Worm (Caenorhabditis elegans) whole organism, L1 larva: ENCODE results near the gene C05C10.2.
A peak's percentile ranks its signal among the peaks of the same experiment; 100 is the strongest.

Experiments
- C16A3.4 ChIP-seq: fragments of 150-350 bp; optimal IDR thresholded peaks from 2 replicates; lab custom pipeline; 2014; ENCODE audit warnings: missing biosample characterization, missing genetic modification characterization
- aha-1 ChIP-seq: fragments of 150-350 bp; optimal IDR thresholded peaks from 2 replicates; lab custom pipeline; 2014; ENCODE audit warnings: missing biosample characterization, missing genetic modification characterization
- aly-2 ChIP-seq: fragments of 150-350 bp; optimal IDR thresholded peaks from 2 replicates; lab custom pipeline; 2014; ENCODE audit warnings: missing biosample characterization, missing genetic modification characterization
- ama-1 ChIP-seq: fragments of 150-350 bp; optimal IDR thresholded peaks from 2 replicates; lab custom pipeline; 2014
- ceh-82 ChIP-seq, 3 experiments: fragments of 150-350 bp in 1 of 3; sonication (generic microtip) in 2 of 3; optimal IDR thresholded peaks; 2 replicates each; lab custom pipeline; 2014 to 2017; ENCODE audit warnings: missing biosample characterization in 3 of 3, missing genetic modification characterization in 3 of 3
- ceh-88 ChIP-seq: fragments of 200-800 bp; sonication (Bioruptor generic); IDR thresholded peaks from 2 replicates; pipeline ENCODE4 v1.3.6; 2022; ENCODE audit warnings: missing genetic modification characterization, missing compliant biosample characterization
- ceh-90 ChIP-seq: sonication (generic microtip); optimal IDR thresholded peaks from 2 replicates; lab custom pipeline; 2016; ENCODE audit warnings: missing genetic modification characterization, missing compliant biosample characterization
- dpl-1 ChIP-seq, 3 experiments: fragments of 150-350 bp in 2 of 3; sonication (generic microtip) in 1 of 3; optimal IDR thresholded peaks; 2 replicates each; lab custom pipeline; 2014 to 2017; ENCODE audit warnings: missing biosample characterization in 3 of 3, missing genetic modification characterization in 3 of 3, missing genetic modification reagents in 3 of 3
- dsc-1 ChIP-seq: sonication (generic microtip); optimal IDR thresholded peaks from 2 replicates; lab custom pipeline; 2016; ENCODE audit warnings: mild to moderate bottlenecking, missing genetic modification characterization, missing compliant biosample characterization
- efl-1 ChIP-seq, 4 experiments: fragments of 150-350 bp; optimal IDR thresholded peaks in 3 of 4; peaks in 1 of 4; 1 replicate in 1 of 4; 2 replicates in 3 of 4; lab custom pipeline; 2014; ENCODE audit warnings: missing biosample characterization in 2 of 4, missing genetic modification characterization in 2 of 4, missing genetic modification reagents in 2 of 4
- efl-3 ChIP-seq: fragments of 200-800 bp; sonication (Bioruptor generic); optimal IDR thresholded peaks from 2 replicates; lab custom pipeline; 2018; ENCODE audit warnings: mild to moderate bottlenecking, missing genetic modification characterization, missing compliant biosample characterization
- egl-13 ChIP-seq: sonication (generic microtip); optimal IDR thresholded peaks from 2 replicates; lab custom pipeline; 2016; ENCODE audit warnings: missing genotype, missing genetic modification reagents, missing genetic modification characterization, missing compliant biosample characterization
- egl-27 ChIP-seq, 2 experiments: fragments of 150-350 bp in 1 of 2; sonication (generic microtip); optimal IDR thresholded peaks; 3 replicates each; lab custom pipeline; 2017 to 2018; ENCODE audit warnings: missing biosample characterization in 2 of 2, missing genetic modification characterization in 2 of 2, missing genetic modification reagents in 2 of 2
- elt-2 ChIP-seq: sonication (generic microtip); optimal IDR thresholded peaks from 2 replicates; lab custom pipeline; 2016; ENCODE audit warnings: missing genetic modification characterization, mild to moderate bottlenecking, inconsistent platforms, missing compliant biosample characterization, missing genetic modification reagents
- fkh-10 ChIP-seq: sonication (generic microtip); optimal IDR thresholded peaks from 2 replicates; lab custom pipeline; 2017; ENCODE audit warnings: missing biosample characterization, missing genetic modification reagents, missing genetic modification characterization
- fkh-4 ChIP-seq: sonication (generic microtip); optimal IDR thresholded peaks from 2 replicates; lab custom pipeline; 2016; ENCODE audit warnings: missing compliant biosample characterization, missing genetic modification characterization, borderline replicate concordance
- fos-1 ChIP-seq: fragments of 150-350 bp; optimal IDR thresholded peaks from 2 replicates; lab custom pipeline; 2014; ENCODE audit warnings: missing biosample characterization, missing genetic modification characterization
- hlh-17 ChIP-seq: fragments of 200-800 bp; sonication (Bioruptor generic); optimal IDR thresholded peaks from 2 replicates; lab custom pipeline; 2018; ENCODE audit warnings: missing genetic modification characterization, mild to moderate bottlenecking, missing compliant biosample characterization, moderate library complexity, borderline replicate concordance
- hpl-2 ChIP-seq: fragments of 150-350 bp; optimal IDR thresholded peaks from 2 replicates; lab custom pipeline; 2014; ENCODE audit warnings: missing biosample characterization, missing genetic modification reagents, missing genetic modification characterization
- irx-1 ChIP-seq: sonication (generic microtip); optimal IDR thresholded peaks from 2 replicates; lab custom pipeline; 2016; ENCODE audit warnings: missing genetic modification characterization, missing compliant biosample characterization
- jun-1 ChIP-seq: fragments of 150-350 bp; optimal IDR thresholded peaks from 2 replicates; lab custom pipeline; 2014; ENCODE audit warnings: missing biosample characterization, missing genetic modification reagents, missing genetic modification characterization
- lin-14 ChIP-seq: fragments of 200-800 bp; sonication (Bioruptor generic); optimal IDR thresholded peaks from 2 replicates; lab custom pipeline; 2018; ENCODE audit warnings: mild to moderate bottlenecking, missing genetic modification characterization, moderate library complexity, missing compliant biosample characterization
- lin-35 ChIP-seq, 2 experiments: fragments of 150-350 bp; optimal IDR thresholded peaks; 2 replicates each; lab custom pipeline; 2014; ENCODE audit warnings: missing biosample characterization in 2 of 2, missing genetic modification characterization in 2 of 2, missing genetic modification reagents in 2 of 2
- lsy-2 ChIP-seq, 2 experiments: fragments of 150-350 bp; optimal IDR thresholded peaks; 2 replicates each; lab custom pipeline; 2014; ENCODE audit warnings: missing biosample characterization in 2 of 2, missing genetic modification characterization in 2 of 2
- mab-9 ChIP-seq: fragments of 200-800 bp; sonication (Bioruptor generic); IDR thresholded peaks from 2 replicates; pipeline ENCODE4 v1.3.6; 2022; ENCODE audit warnings: missing genetic modification reagents, missing genetic modification characterization, missing compliant biosample characterization
- mdl-1 ChIP-seq, 2 experiments: fragments of 150-350 bp; optimal IDR thresholded peaks; 2 replicates each; lab custom pipeline; 2014 to 2017; ENCODE audit warnings: missing biosample characterization in 2 of 2, missing genetic modification characterization in 2 of 2, inconsistent platforms in 1 of 2
- mef-2 ChIP-seq: fragments of 150-350 bp; optimal IDR thresholded peaks from 2 replicates; lab custom pipeline; 2014; ENCODE audit warnings: missing biosample characterization, missing genetic modification characterization
- mep-1 ChIP-seq: fragments of 150-350 bp; optimal IDR thresholded peaks from 2 replicates; lab custom pipeline; 2014; ENCODE audit warnings: missing biosample characterization, missing genetic modification characterization
- nhr-12 ChIP-seq: sonication (generic microtip); optimal IDR thresholded peaks from 2 replicates; lab custom pipeline; 2017; ENCODE audit warnings: missing biosample characterization, missing genetic modification characterization
- nhr-19 ChIP-seq: fragments of 200-800 bp; sonication (Bioruptor generic); conservative IDR thresholded peaks from 2 replicates; pipeline ENCODE4 v1.3.6; 2022; ENCODE audit warnings: missing genetic modification characterization, missing compliant biosample characterization
- nhr-20 ChIP-seq: sonication (generic microtip); optimal IDR thresholded peaks from 2 replicates; lab custom pipeline; 2016; ENCODE audit warnings: mild to moderate bottlenecking, missing genetic modification characterization, missing compliant biosample characterization
- nhr-71 ChIP-seq: sonication (generic microtip); optimal IDR thresholded peaks from 2 replicates; lab custom pipeline; 2016; ENCODE audit warnings: mild to moderate bottlenecking, missing genetic modification characterization, moderate library complexity, missing compliant biosample characterization
- nhr-76 ChIP-seq: sonication (generic microtip); optimal IDR thresholded peaks from 2 replicates; lab custom pipeline; 2017; ENCODE audit warnings: missing biosample characterization, missing genetic modification characterization
- nhr-77 ChIP-seq: fragments of 150-350 bp; optimal IDR thresholded peaks from 2 replicates; lab custom pipeline; 2014; ENCODE audit warnings: missing biosample characterization, missing genetic modification characterization
- nhr-85 ChIP-seq: sonication (generic microtip); peaks from one replicate; lab custom pipeline; 2016; ENCODE audit warnings: missing genetic modification characterization, inconsistent platforms, missing compliant biosample characterization
- nhr-90 ChIP-seq: sonication (generic microtip); optimal IDR thresholded peaks from 2 replicates; lab custom pipeline; 2016; ENCODE audit warnings: mild to moderate bottlenecking, missing genetic modification characterization, missing compliant biosample characterization; ENCODE audit not compliant: poor library complexity
- pqm-1 ChIP-seq: sonication (generic microtip); optimal IDR thresholded peaks from 3 replicates; lab custom pipeline; 2017; ENCODE audit warnings: missing biosample characterization, missing genetic modification characterization
- rnt-1 ChIP-seq: sonication (generic microtip); optimal IDR thresholded peaks from 2 replicates; lab custom pipeline; 2016; ENCODE audit warnings: mild to moderate bottlenecking, missing genetic modification characterization, moderate library complexity, missing compliant biosample characterization
- snpc-4 ChIP-seq: fragments of 150-350 bp; optimal IDR thresholded peaks from 2 replicates; lab custom pipeline; 2014; ENCODE audit warnings: missing biosample characterization, missing genetic modification characterization
- sox-4 ChIP-seq: sonication (generic microtip); optimal IDR thresholded peaks from 2 replicates; lab custom pipeline; 2016; ENCODE audit warnings: missing genetic modification characterization, missing compliant biosample characterization
- swsn-7 ChIP-seq: sonication (generic microtip); optimal IDR thresholded peaks from 2 replicates; lab custom pipeline; 2016; ENCODE audit warnings: missing genetic modification characterization, missing compliant biosample characterization
- tlp-1 ChIP-seq: fragments of 150-350 bp; optimal IDR thresholded peaks from 2 replicates; lab custom pipeline; 2014; ENCODE audit warnings: missing biosample characterization, missing genetic modification characterization
- unc-62 ChIP-seq: fragments of 150-350 bp; optimal IDR thresholded peaks from 2 replicates; lab custom pipeline; 2014; ENCODE audit warnings: missing biosample characterization, missing genetic modification reagents, missing genetic modification characterization
- unc-86 ChIP-seq: sonication (generic microtip); optimal IDR thresholded peaks from 2 replicates; lab custom pipeline; 2016; ENCODE audit warnings: missing genetic modification characterization, missing compliant biosample characterization
- vab-15 ChIP-seq: sonication (generic microtip); optimal IDR thresholded peaks from 2 replicates; lab custom pipeline; 2017; ENCODE audit warnings: missing genotype, mild to moderate bottlenecking, missing genetic modification characterization, missing compliant biosample characterization
- xbp-1 ChIP-seq: sonication (generic microtip); optimal IDR thresholded peaks from 2 replicates; lab custom pipeline; 2016; ENCODE audit warnings: missing genetic modification characterization, missing compliant biosample characterization
- zag-1 ChIP-seq: fragments of 150-350 bp; optimal IDR thresholded peaks from 2 replicates; lab custom pipeline; 2014; ENCODE audit warnings: missing biosample characterization, missing genetic modification characterization
- zip-4 ChIP-seq: fragments of 200-800 bp; sonication (Bioruptor generic); optimal IDR thresholded peaks from 2 replicates; lab custom pipeline; 2018; ENCODE audit warnings: mild to moderate bottlenecking, missing genetic modification characterization, moderate library complexity, missing compliant biosample characterization
- ztf-11 ChIP-seq, 2 experiments: sonication (generic microtip); optimal IDR thresholded peaks; 2 replicates each; lab custom pipeline; 2016 to 2017; ENCODE audit warnings: missing genetic modification characterization in 2 of 2, missing biosample characterization in 1 of 2, missing compliant biosample characterization in 1 of 2

The C05C10.2 gene

DNA sequence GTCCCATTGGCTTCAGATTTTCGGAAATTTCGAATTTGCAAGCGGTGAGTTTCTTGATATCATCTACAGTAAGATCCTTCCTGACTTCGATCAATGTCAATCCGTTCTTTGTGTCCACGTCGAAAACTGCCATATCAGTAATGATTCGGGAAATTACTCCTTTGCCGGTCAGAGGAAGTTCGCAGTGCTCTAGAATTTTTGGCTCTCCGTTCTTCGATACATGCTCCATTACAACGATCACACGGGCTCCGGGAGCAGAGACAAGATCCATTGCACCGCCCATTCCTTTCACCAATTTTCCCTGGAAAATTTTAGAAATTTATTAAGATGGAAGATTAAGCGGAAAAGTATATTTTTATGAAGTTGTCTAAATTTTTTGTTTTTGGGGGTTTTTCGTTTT lies 12.6 kb downstream of the C05C10.2 start:
- TF ChIP-seq ceh-82 (tag; optimal IDR thresholded peaks at IDR 0.05; lab: Kevin White, UChicago) (no peak), hlh-17 (GFP tag; lab: Kevin White, UChicago) (peak; percentile 28), nhr-90 (no peak), ceh-90 (tag; lab: Kevin White, UChicago) (no peak), nhr-12 (tag; lab: Kevin White, UChicago) (no peak), vab-15 (tag; lab: Kevin White, UChicago) (no peak), mef-2 (tag; lab: Kevin White, UChicago) (no peak)
- TF ChIP-seq, all 84 proteins: peak for 1

DNA sequence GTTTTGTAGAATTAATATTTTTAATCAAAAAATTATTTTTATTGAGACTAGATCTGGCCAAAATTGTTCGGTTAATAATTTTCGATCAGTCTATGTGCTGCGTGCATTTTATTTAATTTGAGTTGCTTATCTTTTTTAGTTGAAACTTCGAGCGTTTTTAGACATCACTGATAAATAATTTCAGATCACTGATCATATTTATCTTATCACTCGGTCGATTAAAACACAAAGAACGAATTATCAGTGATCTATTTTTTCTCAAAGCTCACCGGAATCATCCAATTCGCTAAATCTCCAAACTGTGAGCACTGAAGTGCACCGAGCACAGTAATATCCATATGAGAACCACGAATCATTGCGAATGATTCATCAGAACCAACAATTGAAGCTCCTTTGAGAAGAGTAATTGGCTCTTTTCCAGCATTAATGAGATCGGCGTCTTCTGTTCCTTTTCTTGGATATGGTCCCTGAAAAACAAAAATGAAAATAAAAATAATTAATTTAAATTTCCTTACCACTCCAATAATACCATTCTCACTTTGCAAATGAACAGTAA lies 13.1 kb downstream of the C05C10.2 start:
- no peak for TF ChIP-seq hpl-2 (GFP tag; lab: Kevin White, UChicago)
- TF ChIP-seq hlh-17 (GFP tag; lab: Kevin White, UChicago): no peak
- TF ChIP-seq rnt-1 (tag; lab: Kevin White, UChicago): peak; percentile 0
- no peak for TF ChIP-seq ceh-82 (tag; optimal IDR thresholded peaks at IDR 0.05; lab: Kevin White, UChicago)
- no peak for TF ChIP-seq lin-14 (GFP tag; lab: Kevin White, UChicago)
- no peak for TF ChIP-seq ceh-88 (GFP tag; lab: Robert Waterston, UW)
- TF ChIP-seq irx-1 (tag; lab: Kevin White, UChicago): no peak
- TF ChIP-seq nhr-85 (tag; lab: Kevin White, UChicago): peak; percentile 37
- TF ChIP-seq nhr-12 (tag; lab: Kevin White, UChicago): no peak
- TF ChIP-seq ztf-11 (tag; optimal IDR thresholded peaks at IDR 0.05; lab: Kevin White, UChicago): no peak
- peak; percentile 70 for TF ChIP-seq nhr-71 (tag; lab: Kevin White, UChicago)
- no peak for TF ChIP-seq nhr-77 (tag; lab: Kevin White, UChicago)
- TF ChIP-seq aha-1 (tag; lab: Kevin White, UChicago): no peak
- TF ChIP-seq mab-9: no peak
- no peak for TF ChIP-seq nhr-90
- no peak for TF ChIP-seq pqm-1 (tag; lab: Kevin White, UChicago)
- TF ChIP-seq mdl-1 (tag; optimal IDR thresholded peaks at IDR 0.05; lab: Kevin White, UChicago): no peak
- TF ChIP-seq unc-62: no peak
- TF ChIP-seq mep-1 (tag; lab: Kevin White, UChicago): no peak
- TF ChIP-seq zip-4 (GFP tag; lab: Kevin White, UChicago): no peak
- no peak for TF ChIP-seq sox-4 (tag; lab: Kevin White, UChicago)
- no peak for TF ChIP-seq efl-3 (GFP tag; lab: Kevin White, UChicago)
- no peak for TF ChIP-seq tlp-1 (tag; lab: Kevin White, UChicago)
- peak; percentile 63 for TF ChIP-seq elt-2 (tag; lab: Kevin White, UChicago)
- TF ChIP-seq fkh-10: no peak
- TF ChIP-seq nhr-20: no peak
- no peak for TF ChIP-seq zag-1 (tag; lab: Kevin White, UChicago)
- TF ChIP-seq ceh-90 (tag; lab: Kevin White, UChicago): no peak
- TF ChIP-seq swsn-7 (tag; lab: Kevin White, UChicago): no peak
- no peak for TF ChIP-seq dpl-1 (GFP tag; optimal IDR thresholded peaks at IDR 0.05; lab: Kevin White, UChicago)
- TF ChIP-seq fkh-4 (tag; lab: Kevin White, UChicago): no peak
- peak in 1 of 2 experiments; percentile 14 for TF ChIP-seq lsy-2 (tag; optimal IDR thresholded peaks at IDR 0.05; lab: Kevin White, UChicago)
- TF ChIP-seq vab-15 (tag; lab: Kevin White, UChicago): no peak
- peak in 1 of 2 experiments; percentile 11 for TF ChIP-seq lin-35 (GFP tag; optimal IDR thresholded peaks at IDR 0.05; lab: Kevin White, UChicago)
- peak; percentile 54 for TF ChIP-seq ama-1 (lab: Kevin White, UChicago)
- TF ChIP-seq fos-1 (tag; lab: Kevin White, UChicago): no peak
- TF ChIP-seq aly-2: no peak
- TF ChIP-seq snpc-4 (tag; lab: Kevin White, UChicago): no peak
- TF ChIP-seq xbp-1 (tag; lab: Kevin White, UChicago): no peak
- no peak for TF ChIP-seq efl-1 (optimal IDR thresholded peaks at IDR 0.05; lab: Kevin White, UChicago)
- peak in 1 of 2 experiments; percentile 57 for TF ChIP-seq efl-1 (GFP tag; optimal IDR thresholded peaks at IDR 0.05 in 1 of 2; lab: Kevin White, UChicago)
- TF ChIP-seq egl-27 (tag; optimal IDR thresholded peaks at IDR 0.05; lab: Kevin White, UChicago): no peak
- no peak for TF ChIP-seq C16A3.4
- TF ChIP-seq unc-86 (tag; lab: Kevin White, UChicago): no peak
- no peak for TF ChIP-seq nhr-76
- TF ChIP-seq mef-2 (tag; lab: Kevin White, UChicago): no peak
- TF ChIP-seq egl-13 (tag; lab: Kevin White, UChicago): no peak
- no peak for TF ChIP-seq jun-1 (tag; lab: Kevin White, UChicago)
- TF ChIP-seq nhr-19: peak; percentile 19; the same call in 1 of the 2 replicates
- TF ChIP-seq dsc-1 (tag; lab: Kevin White, UChicago): no peak
